Fruit fly (Drosophila melanogaster) whole organism, adult: ENCODE results near the gene PPP4R2r.

Experiments used
- CG14711 ChIP-seq: fragments of 200-800 bp; sonication (Bioruptor generic); optimal IDR thresholded peaks from 2 replicates; lab custom pipeline; 2018; ENCODE audit warnings: missing biosample characterization, mild to moderate bottlenecking, missing genetic modification characterization, moderate library complexity
- CG33017 ChIP-seq: fragments of 200-800 bp; sonication (Bioruptor generic); optimal IDR thresholded peaks from 2 replicates; lab custom pipeline; 2018; ENCODE audit warnings: missing biosample characterization, mild to moderate bottlenecking, missing genetic modification characterization, moderate library complexity
- ovo ChIP-seq: fragments of 200-800 bp; sonication (Bioruptor generic); optimal IDR thresholded peaks from 2 replicates; lab custom pipeline; 2016; ENCODE audit warnings: missing biosample characterization, missing genetic modification characterization

DNA sequence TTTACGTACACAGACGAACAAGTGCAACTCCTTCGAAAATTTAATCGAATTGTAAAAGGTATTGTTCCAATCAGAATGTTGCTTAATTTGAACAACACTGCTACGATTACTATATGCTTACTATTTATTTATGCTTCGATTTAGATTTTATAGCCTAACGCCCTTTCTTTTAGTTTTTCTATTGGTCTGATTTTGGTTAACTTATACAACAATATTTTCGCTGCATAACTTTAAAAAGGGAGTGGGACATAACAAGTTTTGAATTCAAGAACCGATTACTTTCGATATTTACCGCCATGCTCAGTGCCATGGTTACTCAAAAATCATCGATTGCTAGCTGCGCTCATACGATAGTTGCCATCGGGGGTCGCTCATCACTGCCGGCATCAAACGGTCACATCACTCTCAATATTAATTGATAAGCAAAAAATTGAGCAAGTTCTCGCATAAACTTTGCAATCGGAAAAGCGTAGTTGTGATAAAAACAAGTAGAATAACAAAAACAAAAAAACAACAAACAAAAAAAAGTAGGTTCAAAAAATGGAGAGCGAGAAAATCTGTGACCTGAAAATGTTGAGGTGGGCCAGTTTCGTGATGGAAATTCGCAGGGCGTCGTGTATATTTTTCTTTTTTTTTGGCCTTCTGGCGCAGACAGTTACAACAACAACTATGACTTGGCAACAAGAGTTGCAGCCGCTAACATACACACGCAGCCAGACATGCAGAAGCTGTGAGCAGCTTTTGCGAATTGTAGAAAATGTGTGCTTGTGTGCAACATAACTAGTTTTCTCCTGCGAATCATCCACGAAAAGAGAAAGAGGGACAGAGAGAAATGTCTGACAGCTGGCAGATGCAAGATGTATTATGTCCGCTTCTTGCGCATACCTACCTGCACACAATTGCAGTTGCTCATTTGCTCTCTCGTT is at the start of gene PPP4R2r, which contains the start of gene CG2887:
- no peak for TF ChIP-seq CG33017 (tag; lab: Kevin White, UChicago)
- TF ChIP-seq CG14711, result peak; percentile 12
- no peak for TF ChIP-seq ovo
